Fruit fly (Drosophila melanogaster) whole organism, wandering third instar larva: ENCODE data around the gene Ac76E.

ENCODE experiments used
- Hnf4 ChIP-seq: fragments of 200-800 bp; sonication (Bioruptor generic); optimal IDR thresholded peaks from 2 replicates; lab custom pipeline; 2016; ENCODE audit warnings: missing biosample characterization, mild to moderate bottlenecking, missing genetic modification characterization
- Hr78 ChIP-seq: fragments of >200 bp; optimal IDR thresholded peaks from 2 replicates; lab custom pipeline; 2017; ENCODE audit warnings: missing biosample characterization, missing genetic modification characterization
- Vsx2 ChIP-seq: fragments of 200-300, 225-300 bp; sonication (Bioruptor generic); optimal IDR thresholded peaks from 2 replicates; lab custom pipeline; 2018; ENCODE audit warnings: missing biosample characterization, missing genetic modification characterization; ENCODE audit not compliant: partially characterized antibody
- dmrt93B ChIP-seq: fragments of 200-800 bp; sonication (Bioruptor generic); optimal IDR thresholded peaks from 2 replicates; lab custom pipeline; 2018; ENCODE audit warnings: missing biosample characterization, mild to moderate bottlenecking, missing genetic modification characterization
- ey ChIP-seq: fragments of 200-800 bp; sonication (Bioruptor generic); optimal IDR thresholded peaks from 2 replicates; lab custom pipeline; 2016; ENCODE audit warnings: missing biosample characterization, missing genetic modification characterization
- pan ChIP-seq: fragments of >200 bp; optimal IDR thresholded peaks from 2 replicates; lab custom pipeline; 2017
- psq ChIP-seq: fragments of 200-800 bp; sonication (Bioruptor generic); optimal IDR thresholded peaks from 3 replicates; lab custom pipeline; 2017; ENCODE audit warnings: missing biosample characterization, mild to moderate bottlenecking, missing genetic modification characterization, moderate library complexity
- woc ChIP-seq: sonication (Bioruptor generic); optimal IDR thresholded peaks from 2 replicates; lab custom pipeline; 2016; ENCODE audit warnings: missing biosample characterization, mild to moderate bottlenecking, missing genetic modification characterization

dm6 chr3L:20000081-20000736 lies 61.1 kb downstream of the Ac76E start, which contains the start of the genes Tom20 and Gabat:
- TF ChIP-seq Hr78 (GFP tag; lab: Kevin White, UChicago) (no peak), ey (no peak), psq (GFP tag; lab: Kevin White, UChicago) (no peak), Hnf4 (GFP tag; lab: Kevin White, UChicago) (no peak), pan (lab: Kevin White, UChicago) (no peak), woc (GFP tag; lab: Kevin White, UChicago) (no peak), dmrt93B (GFP tag; lab: Kevin White, UChicago) (no peak), Vsx2 (GFP tag; lab: Kevin White, UChicago) (no peak)
